Worm (Caenorhabditis elegans) whole organism, midembryonic: Measurements from ENCODE around the gene K01D12.5.

ENCODE experiments used
- T22C8.4 ChIP-seq: fragments of 200-800 bp; sonication (Bioruptor generic); IDR thresholded peaks from 2 replicates; pipeline ENCODE4 v1.3.6; 2022; ENCODE audit warnings: missing genetic modification characterization, missing compliant biosample characterization
- cog-1 ChIP-seq: sonication (generic microtip); optimal IDR thresholded peaks from 2 replicates; lab custom pipeline; 2016; ENCODE audit warnings: missing genetic modification characterization, missing compliant biosample characterization
- flt-1 ChIP-seq: fragments of 200-800 bp; sonication (Bioruptor generic); IDR thresholded peaks from 2 replicates; pipeline ENCODE4 v1.3.6; 2022; ENCODE audit warnings: missing genetic modification characterization, missing compliant biosample characterization
- klf-2 ChIP-seq: fragments of 200-800 bp; sonication (Bioruptor generic); conservative IDR thresholded peaks from 2 replicates; pipeline ENCODE4 v1.3.6; 2022; ENCODE audit warnings: missing genetic modification reagents, missing genetic modification characterization, missing compliant biosample characterization
- med-1 ChIP-seq: sonication (generic microtip); optimal IDR thresholded peaks from 2 replicates; lab custom pipeline; 2017; ENCODE audit warnings: missing genetic modification characterization, mild to moderate bottlenecking, missing compliant biosample characterization, antibody characterized with exemption, missing genetic modification reagents; ENCODE audit not compliant: insufficient read depth
- ref-1 ChIP-seq: fragments of 200-800 bp; sonication (Bioruptor generic); conservative IDR thresholded peaks from 2 replicates; pipeline ENCODE4 v1.3.6; 2022; ENCODE audit warnings: missing genetic modification reagents, missing genetic modification characterization, missing compliant biosample characterization
- tab-1 ChIP-seq: fragments of 200-800 bp; sonication (Bioruptor generic); IDR thresholded peaks from 2 replicates; pipeline ENCODE4 v1.3.6; 2022; ENCODE audit warnings: missing genetic modification characterization, missing compliant biosample characterization
- ztf-23 ChIP-seq: fragments of 200-800 bp; sonication (Bioruptor generic); IDR thresholded peaks from 2 replicates; pipeline ENCODE4 v1.3.6; 2022; ENCODE audit warnings: missing genetic modification reagents, missing genetic modification characterization, missing compliant biosample characterization
- ztf-29 ChIP-seq: fragments of 200-800 bp; sonication (Bioruptor generic); IDR thresholded peaks from 2 replicates; pipeline ENCODE4 v1.3.6; 2022; ENCODE audit warnings: missing genetic modification reagents, missing genetic modification characterization, missing compliant biosample characterization

- TF ChIP-seq med-1 (no peak), ztf-29 (GFP tag; lab: Robert Waterston, UW) (no peak), T22C8.4 (GFP tag; lab: Robert Waterston, UW) (no peak), tab-1 (GFP tag; lab: Robert Waterston, UW) (no peak), ref-1 (GFP tag; lab: Robert Waterston, UW) (no peak), cog-1 (tag; lab: Kevin White, UChicago) (no peak), klf-2 (no peak), flt-1 (no peak), ztf-23 (GFP tag; lab: Robert Waterston, UW) (no peak)
Measured at ce11 chrV:12349365-12349764, 48.3 kb upstream of the K01D12.5 start.
